Fruit fly (Drosophila melanogaster) whole organism, wandering third instar larva: ENCODE measurements around the gene CG7766.

Experiments used
- Abd-B ChIP-seq: fragments of >200 bp; optimal IDR thresholded peaks from 2 replicates; lab custom pipeline; 2017; ENCODE audit warnings: missing biosample characterization, missing genetic modification characterization
- CG9705 ChIP-seq: fragments of 200-800 bp; sonication (Bioruptor generic); optimal IDR thresholded peaks from 2 replicates; lab custom pipeline; 2018; ENCODE audit warnings: missing biosample characterization, mild to moderate bottlenecking, missing genetic modification characterization
- HLH106 ChIP-seq: fragments of 200-800 bp; optimal IDR thresholded peaks from 3 replicates; lab custom pipeline; 2019; ENCODE audit warnings: missing biosample characterization, mild to moderate bottlenecking, missing genetic modification characterization, moderate library complexity
- OdsH ChIP-seq: fragments of 200-800 bp; sonication (Bioruptor generic); optimal IDR thresholded peaks from 2 replicates; lab custom pipeline; 2016; ENCODE audit warnings: missing biosample characterization, mild to moderate bottlenecking, missing genetic modification characterization
- Sp1 ChIP-seq: fragments of 200-800 bp; sonication (Bioruptor generic); optimal IDR thresholded peaks from 3 replicates; lab custom pipeline; 2019; ENCODE audit warnings: missing biosample characterization, mild to moderate bottlenecking, missing genetic modification characterization, moderate library complexity
- dl ChIP-seq, 2 experiments: fragments of 175-275, 200-275 bp in 1 of 2; fragments of 200-275 bp in 1 of 2; sonication (Bioruptor generic); optimal IDR thresholded peaks; lab custom pipeline; 2018; ENCODE audit warnings: mild to moderate bottlenecking in 2 of 2, missing biosample characterization in 2 of 2, missing genetic modification characterization in 2 of 2, moderate library complexity in 2 of 2; ENCODE audit not compliant: partially characterized antibody in 2 of 2, insufficient read depth in 1 of 2
- fru ChIP-seq: fragments of 200-800 bp; sonication (Bioruptor generic); optimal IDR thresholded peaks from 3 replicates; lab custom pipeline; 2016; ENCODE audit warnings: missing biosample characterization, mild to moderate bottlenecking, missing genetic modification characterization
- h ChIP-seq: fragments of 200-800 bp; sonication (Bioruptor generic); optimal IDR thresholded peaks from 3 replicates; lab custom pipeline; 2016; ENCODE audit warnings: missing biosample characterization, mild to moderate bottlenecking, missing genetic modification characterization
- pan ChIP-seq: fragments of >200 bp; optimal IDR thresholded peaks from 2 replicates; lab custom pipeline; 2017
- psq ChIP-seq: fragments of 200-800 bp; sonication (Bioruptor generic); optimal IDR thresholded peaks from 3 replicates; lab custom pipeline; 2017; ENCODE audit warnings: missing biosample characterization, mild to moderate bottlenecking, missing genetic modification characterization, moderate library complexity

dm6 chrX:9043711-9044505 is 59.6 kb downstream of the CG7766 start:
- no peak for TF ChIP-seq CG9705 (GFP tag; lab: Kevin White, UChicago)
- no peak for TF ChIP-seq HLH106 (tag; lab: Kevin White, UChicago)
- no peak for TF ChIP-seq OdsH
- TF ChIP-seq Sp1 (GFP tag; lab: Kevin White, UChicago) = no peak
- no peak for TF ChIP-seq dl (GFP tag; optimal IDR thresholded peaks at IDR 0.05; lab: Kevin White, UChicago; ENCODE audit: insufficient read depth in 1 of 2, partially characterized antibody in 2 of 2)
- no peak for TF ChIP-seq fru
- no peak for TF ChIP-seq Abd-B (GFP tag; lab: Kevin White, UChicago)
- no peak for TF ChIP-seq psq
- no peak for TF ChIP-seq h
- TF ChIP-seq pan (lab: Kevin White, UChicago) = no peak
